Fruit fly (Drosophila melanogaster) Kc167 (cell line): ENCODE results near the gene Usp7.

Experiments used
- Myc ChIP-seq: fragments of >200 bp; optimal IDR thresholded peaks from 2 replicates; lab custom pipeline; 2017; ENCODE audit warnings: missing external identifiers
- Sin3A ChIP-seq: fragments of >200 bp; optimal IDR thresholded peaks from 2 replicates; lab custom pipeline; 2018; ENCODE audit warnings: missing external identifiers
- h ChIP-seq: fragments of >200 bp; optimal IDR thresholded peaks from 3 replicates; lab custom pipeline; 2018; ENCODE audit warnings: missing external identifiers
- insv ChIP-seq: fragments of >200 bp; optimal IDR thresholded peaks from 3 replicates; lab custom pipeline; 2018; ENCODE audit warnings: missing external identifiers
- psq ChIP-seq: fragments of >200 bp; optimal IDR thresholded peaks from 2 replicates; lab custom pipeline; 2017; ENCODE audit warnings: missing external identifiers
- ttk ChIP-seq: sonication (Bioruptor generic); optimal IDR thresholded peaks from 2 replicates; lab custom pipeline; 2017; ENCODE audit warnings: missing external identifiers

- no peak for TF ChIP-seq ttk (lab: Kevin White, UChicago)
- TF ChIP-seq psq (lab: Kevin White, UChicago), result no peak
- TF ChIP-seq Sin3A (lab: Kevin White, UChicago), result no peak
- no peak for TF ChIP-seq insv (lab: Kevin White, UChicago)
- no peak for TF ChIP-seq Myc
- TF ChIP-seq h (lab: Kevin White, UChicago), result no peak
Observed at dm6 chrX:11993279-11993678, 35.6 kb downstream of the Usp7 start.
